Worm (Caenorhabditis elegans) whole organism, mixed stage, embryonic: ENCODE results near the gene scc-3.

Experiments used
- ham-2 ChIP-seq: fragments of 200-800 bp; sonication (Bioruptor generic); optimal IDR thresholded peaks from 2 replicates; lab custom pipeline; 2018; ENCODE audit warnings: mild to moderate bottlenecking, missing genetic modification characterization, missing compliant biosample characterization
- lin-32 ChIP-seq: fragments of 200-800 bp; sonication (Bioruptor generic); optimal IDR thresholded peaks from 2 replicates; lab custom pipeline; 2018; ENCODE audit warnings: mild to moderate bottlenecking, missing genetic modification characterization, missing compliant biosample characterization
- nhr-28 ChIP-seq: fragments of 150-350 bp; optimal IDR thresholded peaks from 2 replicates; lab custom pipeline; 2014; ENCODE audit warnings: missing biosample characterization, missing genetic modification characterization
- snpc-4 ChIP-seq: fragments of 150-350 bp; optimal IDR thresholded peaks from 2 replicates; lab custom pipeline; 2014; ENCODE audit warnings: missing biosample characterization, missing genetic modification characterization
- zip-8 ChIP-seq: fragments of 150-350 bp; optimal IDR thresholded peaks from 2 replicates; lab custom pipeline; 2014; ENCODE audit warnings: missing biosample characterization, missing genetic modification characterization

ce11 chrV:12763291-12763995 lies at the start of gene scc-3, which contains the start of gene abcf-1:
- TF ChIP-seq lin-32 (GFP tag; lab: Kevin White, UChicago) (no peak), nhr-28 (tag; lab: Kevin White, UChicago) (no peak), snpc-4 (tag; lab: Kevin White, UChicago) (no peak), ham-2 (GFP tag; lab: Kevin White, UChicago) (no peak), zip-8 (tag; lab: Kevin White, UChicago) (no peak)
